Worm (Caenorhabditis elegans) whole organism, L1 larva: ENCODE measurements around the gene pgp-7.

ENCODE experiments used
- jun-1 ChIP-seq: fragments of 150-350 bp; optimal IDR thresholded peaks from 2 replicates; lab custom pipeline; 2014; ENCODE audit warnings: missing biosample characterization, missing genetic modification reagents, missing genetic modification characterization
- unc-130 ChIP-seq: fragments of 150-350 bp; optimal IDR thresholded peaks from 2 replicates; lab custom pipeline; 2017; ENCODE audit warnings: missing biosample characterization, missing genetic modification characterization, inconsistent platforms
- unc-30 ChIP-seq: sonication (generic microtip); optimal IDR thresholded peaks from 2 replicates; lab custom pipeline; 2017; ENCODE audit warnings: missing biosample characterization, missing genetic modification characterization

DNA sequence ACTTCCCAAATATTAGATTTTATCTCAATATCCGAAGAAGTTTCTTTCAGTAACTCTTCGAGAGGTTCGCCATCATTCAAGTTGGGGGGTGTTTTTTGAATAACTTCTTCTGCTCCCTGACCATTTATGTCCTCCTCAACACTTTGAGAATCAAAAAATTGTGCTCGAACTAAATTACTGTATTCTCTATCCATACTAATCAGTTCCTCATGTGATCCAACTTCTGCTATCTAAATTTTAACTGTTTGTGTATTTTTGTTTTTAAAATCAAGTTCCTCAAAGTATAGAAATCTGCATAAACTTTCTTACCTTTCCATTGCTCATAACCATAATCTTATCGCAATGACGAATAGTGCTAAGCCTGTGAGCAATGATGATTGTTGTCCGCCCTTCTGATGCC, 8.4 kb downstream of the pgp-7 start:
- TF ChIP-seq unc-130 (tag; lab: Kevin White, UChicago), result no peak
- TF ChIP-seq jun-1 (tag; lab: Kevin White, UChicago), result no peak
- TF ChIP-seq unc-30 (tag; lab: Kevin White, UChicago), result no peak
